Worm (Caenorhabditis elegans): Measurements from ENCODE around the gene col-38.
A peak's percentile ranks its signal among the peaks of the same experiment; 100 is the strongest.

ce11 chrII:8525133-8525736, 43.7 kb downstream of the col-38 start, which contains the start of the genes prp-9 and mrps-18B:
- TF ChIP-seq cnd-1 (tag; optimal IDR thresholded peaks at IDR 0.05) (no peak), nhr-2 (tag; optimal IDR thresholded peaks at IDR 0.05) (no peak), elt-1 (tag; optimal IDR thresholded peaks at IDR 0.05; ENCODE audit: borderline replicate concordance, insufficient read depth) (no peak), elt-3 (tag; optimal IDR thresholded peaks at IDR 0.05) (no peak), sem-2 (GFP tag; optimal IDR thresholded peaks at IDR 0.05) (no peak), ces-1 (GFP tag; optimal IDR thresholded peaks at IDR 0.05) (no peak), flh-1 (GFP tag; optimal IDR thresholded peaks at IDR 0.05) (no peak), nhr-12 (tag; optimal IDR thresholded peaks at IDR 0.05) (no peak), unc-39 (tag; optimal IDR thresholded peaks at IDR 0.05) (no peak), lsy-2 (tag; optimal IDR thresholded peaks at IDR 0.05) (peak; percentile 30)

Data from whole organism, mixed stage, embryonic.